Worm (Caenorhabditis elegans) whole organism, midembryonic: ENCODE results near the gene T22F3.10.

Experiments used
- T22C8.4 ChIP-seq: fragments of 200-800 bp; sonication (Bioruptor generic); IDR thresholded peaks from 2 replicates; pipeline ENCODE4 v1.3.6; 2022; ENCODE audit warnings: missing genetic modification characterization, missing compliant biosample characterization
- cog-1 ChIP-seq: sonication (generic microtip); optimal IDR thresholded peaks from 2 replicates; lab custom pipeline; 2016; ENCODE audit warnings: missing genetic modification characterization, missing compliant biosample characterization
- flt-1 ChIP-seq: fragments of 200-800 bp; sonication (Bioruptor generic); IDR thresholded peaks from 2 replicates; pipeline ENCODE4 v1.3.6; 2022; ENCODE audit warnings: missing genetic modification characterization, missing compliant biosample characterization
- klf-2 ChIP-seq: fragments of 200-800 bp; sonication (Bioruptor generic); conservative IDR thresholded peaks from 2 replicates; pipeline ENCODE4 v1.3.6; 2022; ENCODE audit warnings: missing genetic modification reagents, missing genetic modification characterization, missing compliant biosample characterization
- med-1 ChIP-seq: sonication (generic microtip); optimal IDR thresholded peaks from 2 replicates; lab custom pipeline; 2017; ENCODE audit warnings: missing genetic modification characterization, mild to moderate bottlenecking, missing compliant biosample characterization, antibody characterized with exemption, missing genetic modification reagents; ENCODE audit not compliant: insufficient read depth
- ref-1 ChIP-seq: fragments of 200-800 bp; sonication (Bioruptor generic); conservative IDR thresholded peaks from 2 replicates; pipeline ENCODE4 v1.3.6; 2022; ENCODE audit warnings: missing genetic modification reagents, missing genetic modification characterization, missing compliant biosample characterization
- tab-1 ChIP-seq: fragments of 200-800 bp; sonication (Bioruptor generic); IDR thresholded peaks from 2 replicates; pipeline ENCODE4 v1.3.6; 2022; ENCODE audit warnings: missing genetic modification characterization, missing compliant biosample characterization
- ztf-23 ChIP-seq: fragments of 200-800 bp; sonication (Bioruptor generic); IDR thresholded peaks from 2 replicates; pipeline ENCODE4 v1.3.6; 2022; ENCODE audit warnings: missing genetic modification reagents, missing genetic modification characterization, missing compliant biosample characterization
- ztf-29 ChIP-seq: fragments of 200-800 bp; sonication (Bioruptor generic); IDR thresholded peaks from 2 replicates; pipeline ENCODE4 v1.3.6; 2022; ENCODE audit warnings: missing genetic modification reagents, missing genetic modification characterization, missing compliant biosample characterization

T22F3.10 gene

ce11 chrV:3583622-3584021, 27.9 kb downstream of the T22F3.10 start:
- TF ChIP-seq klf-2 (GFP tag; lab: Robert Waterston, UW), result no peak
- TF ChIP-seq ref-1 (GFP tag; lab: Robert Waterston, UW), result no peak
- TF ChIP-seq tab-1, result no peak
- TF ChIP-seq ztf-23 (GFP tag; lab: Robert Waterston, UW), result no peak
- TF ChIP-seq flt-1 (GFP tag; lab: Robert Waterston, UW), result no peak
- no peak for TF ChIP-seq cog-1 (tag; lab: Kevin White, UChicago)
- TF ChIP-seq ztf-29, result no peak
- TF ChIP-seq med-1 (GFP tag; lab: Kevin White, UChicago), result no peak
- TF ChIP-seq T22C8.4 (GFP tag; lab: Robert Waterston, UW), result no peak

ce11 chrV:3582671-3583070, 28.9 kb downstream of the T22F3.10 start:
- no peak for TF ChIP-seq cog-1 (tag; lab: Kevin White, UChicago)
- no peak for TF ChIP-seq flt-1 (GFP tag; lab: Robert Waterston, UW)
- no peak for TF ChIP-seq ztf-23 (GFP tag; lab: Robert Waterston, UW)
- TF ChIP-seq T22C8.4 (GFP tag; lab: Robert Waterston, UW), result no peak
- TF ChIP-seq med-1 (GFP tag; lab: Kevin White, UChicago), result no peak

- TF ChIP-seq ztf-23 (GFP tag; lab: Robert Waterston, UW) (no peak), T22C8.4 (GFP tag; lab: Robert Waterston, UW) (peak; percentile 45), flt-1 (GFP tag; lab: Robert Waterston, UW) (no peak)
These were observed 29.5 kb downstream of the T22F3.10 start for ce11 chrV:3582086-3582485.

- TF ChIP-seq ref-1 (GFP tag; lab: Robert Waterston, UW) (no peak), flt-1 (GFP tag; lab: Robert Waterston, UW) (no peak), klf-2 (GFP tag; lab: Robert Waterston, UW) (no peak), T22C8.4 (GFP tag; lab: Robert Waterston, UW) (no peak), med-1 (GFP tag; lab: Kevin White, UChicago) (no peak), ztf-29 (no peak), ztf-23 (GFP tag; lab: Robert Waterston, UW) (no peak), cog-1 (tag; lab: Kevin White, UChicago) (no peak), tab-1 (no peak)
These were observed 29.9 kb downstream of the T22F3.10 start for ce11 chrV:3581643-3582042.

ce11 chrV:3581034-3581433, 30.5 kb downstream of the T22F3.10 start:
- TF ChIP-seq klf-2 (GFP tag; lab: Robert Waterston, UW) (no peak), ztf-29 (no peak), ztf-23 (GFP tag; lab: Robert Waterston, UW) (no peak), flt-1 (GFP tag; lab: Robert Waterston, UW) (no peak), med-1 (GFP tag; lab: Kevin White, UChicago) (no peak), tab-1 (no peak), T22C8.4 (GFP tag; lab: Robert Waterston, UW) (no peak), cog-1 (tag; lab: Kevin White, UChicago) (no peak), ref-1 (GFP tag; lab: Robert Waterston, UW) (no peak)

- TF ChIP-seq tab-1 (no peak), ztf-23 (GFP tag; lab: Robert Waterston, UW) (no peak), cog-1 (tag; lab: Kevin White, UChicago) (no peak), ref-1 (GFP tag; lab: Robert Waterston, UW) (no peak), med-1 (GFP tag; lab: Kevin White, UChicago) (no peak), ztf-29 (no peak), flt-1 (GFP tag; lab: Robert Waterston, UW) (no peak), T22C8.4 (GFP tag; lab: Robert Waterston, UW) (no peak), klf-2 (GFP tag; lab: Robert Waterston, UW) (no peak)
These were observed 31.2 kb downstream of the T22F3.10 start for ce11 chrV:3580385-3580784.

- TF ChIP-seq flt-1 (GFP tag; lab: Robert Waterston, UW) (no peak), ztf-23 (GFP tag; lab: Robert Waterston, UW) (no peak), T22C8.4 (GFP tag; lab: Robert Waterston, UW) (no peak), klf-2 (GFP tag; lab: Robert Waterston, UW) (no peak), cog-1 (tag; lab: Kevin White, UChicago) (no peak), ztf-29 (no peak), ref-1 (GFP tag; lab: Robert Waterston, UW) (no peak), med-1 (GFP tag; lab: Kevin White, UChicago) (no peak), tab-1 (no peak)
These were observed 31.8 kb downstream of the T22F3.10 start for ce11 chrV:3579795-3580194.

- no peak for TF ChIP-seq tab-1
- no peak for TF ChIP-seq ref-1 (GFP tag; lab: Robert Waterston, UW)
- no peak for TF ChIP-seq klf-2 (GFP tag; lab: Robert Waterston, UW)
- no peak for TF ChIP-seq T22C8.4 (GFP tag; lab: Robert Waterston, UW)
- no peak for TF ChIP-seq ztf-23 (GFP tag; lab: Robert Waterston, UW)
- no peak for TF ChIP-seq flt-1 (GFP tag; lab: Robert Waterston, UW)
- TF ChIP-seq med-1 (GFP tag; lab: Kevin White, UChicago), result no peak
- no peak for TF ChIP-seq ztf-29
- TF ChIP-seq cog-1 (tag; lab: Kevin White, UChicago), result no peak
These were observed 32.3 kb downstream of the T22F3.10 start for ce11 chrV:3579248-3579647.

ce11 chrV:3578813-3579212, 32.7 kb downstream of the T22F3.10 start, which contains the start of gene pygl-1:
Gene pygl-1 (plus strand): TSS chrV:3579023.
- TF ChIP-seq ztf-29 (no peak), T22C8.4 (GFP tag; lab: Robert Waterston, UW) (no peak), med-1 (GFP tag; lab: Kevin White, UChicago) (no peak), tab-1 (no peak), cog-1 (tag; lab: Kevin White, UChicago) (no peak), ztf-23 (GFP tag; lab: Robert Waterston, UW) (no peak), flt-1 (GFP tag; lab: Robert Waterston, UW) (no peak), ref-1 (GFP tag; lab: Robert Waterston, UW) (no peak)
